Fruit fly (Drosophila melanogaster) whole organism, embryonic: ENCODE results near the gene dls.

Source experiments
- ATbp ChIP-seq: fragments of 200-800 bp; sonication (Bioruptor generic); optimal IDR thresholded peaks from 2 replicates; lab custom pipeline; 2017; ENCODE audit warnings: missing biosample characterization, mild to moderate bottlenecking, missing genetic modification characterization, missing genetic modification reagents
- Adf1 ChIP-seq: fragments of 200-800 bp; sonication (Bioruptor generic); IDR thresholded peaks from 2 replicates; pipeline ENCODE4 v1.3.6; 2022; ENCODE audit warnings: missing biosample characterization, missing genetic modification characterization
- C15 ChIP-seq: fragments of 200-800 bp; sonication (Bioruptor generic); IDR thresholded peaks from 3 replicates; pipeline ENCODE4 v1.3.6; 2022; ENCODE audit warnings: missing biosample characterization, missing genetic modification characterization
- CG10321 ChIP-seq: fragments of 200-800 bp; sonication (Bioruptor generic); IDR thresholded peaks from 2 replicates; pipeline ENCODE4 v1.3.6; 2022; ENCODE audit warnings: missing biosample characterization, missing genetic modification characterization
- CG11696 ChIP-seq: fragments of 200-800 bp; sonication (Bioruptor generic); IDR thresholded peaks from 2 replicates; pipeline ENCODE4 v1.3.6; 2022; ENCODE audit warnings: missing biosample characterization, missing genetic modification characterization
- CG12071 ChIP-seq: fragments of 200-800 bp; sonication (Bioruptor generic); optimal IDR thresholded peaks from 3 replicates; lab custom pipeline; 2018; ENCODE audit warnings: missing biosample characterization, mild to moderate bottlenecking, missing genetic modification characterization
- CG12769 ChIP-seq: fragments of 200-800 bp; sonication (Bioruptor generic); optimal IDR thresholded peaks from 2 replicates; lab custom pipeline; 2019; ENCODE audit warnings: missing biosample characterization, mild to moderate bottlenecking, missing genetic modification characterization, moderate library complexity
- CG2889 ChIP-seq: fragments of 200-800 bp; sonication (Bioruptor generic); IDR thresholded peaks from 3 replicates; pipeline ENCODE4 v1.3.6; 2022; ENCODE audit warnings: missing biosample characterization, missing genetic modification characterization
- CG31224 ChIP-seq: fragments of 200-800 bp; sonication (Bioruptor generic); IDR thresholded peaks from 2 replicates; pipeline ENCODE4 v1.3.6; 2022; ENCODE audit warnings: missing biosample characterization, missing genetic modification characterization
- CG31388 ChIP-seq: fragments of 200-800 bp; sonication (Bioruptor generic); optimal IDR thresholded peaks from 2 replicates; lab custom pipeline; 2016; ENCODE audit warnings: missing biosample characterization, missing genetic modification characterization
- CG34422 ChIP-seq: fragments of 200-800 bp; sonication (Bioruptor generic); IDR thresholded peaks from 3 replicates; pipeline ENCODE4 v1.3.6; 2022; ENCODE audit warnings: missing biosample characterization, missing genetic modification characterization
- CG4404 ChIP-seq: fragments of 200-800 bp; sonication (Bioruptor generic); IDR thresholded peaks from 2 replicates; pipeline ENCODE4 v1.3.6; 2022; ENCODE audit warnings: missing biosample characterization, missing genetic modification characterization
- CG4707 ChIP-seq: fragments of 200-800 bp; sonication (Bioruptor generic); optimal IDR thresholded peaks from 2 replicates; lab custom pipeline; 2018; ENCODE audit warnings: missing biosample characterization, mild to moderate bottlenecking, missing genetic modification characterization, moderate library complexity
- CG5245 ChIP-seq: fragments of 200-800 bp; sonication (Bioruptor generic); optimal IDR thresholded peaks from 3 replicates; lab custom pipeline; 2016; ENCODE audit warnings: missing biosample characterization, missing genetic modification characterization
- CG6854 ChIP-seq: fragments of 200-800 bp; sonication (Bioruptor generic); optimal IDR thresholded peaks from 3 replicates; lab custom pipeline; 2017; ENCODE audit warnings: missing biosample characterization, mild to moderate bottlenecking, missing genetic modification characterization
- CG7839 ChIP-seq: fragments of 200-800 bp; sonication (Bioruptor generic); optimal IDR thresholded peaks from 3 replicates; lab custom pipeline; 2018; ENCODE audit warnings: missing biosample characterization, mild to moderate bottlenecking, missing genetic modification characterization, moderate library complexity
- CG7928 ChIP-seq: fragments of 200-800 bp; sonication (Bioruptor generic); optimal IDR thresholded peaks from 2 replicates; lab custom pipeline; 2017; ENCODE audit warnings: missing biosample characterization, mild to moderate bottlenecking, missing genetic modification characterization
- CG8290 ChIP-seq, 3 experiments: fragments of 200-800 bp; sonication (Bioruptor generic); optimal IDR thresholded peaks; 2 replicates each; lab custom pipeline; 2016 to 2019; ENCODE audit warnings: missing biosample characterization in 3 of 3, missing genetic modification characterization in 3 of 3, mild to moderate bottlenecking in 2 of 3, moderate library complexity in 1 of 3
- CG9215 ChIP-seq: fragments of 200-800 bp; sonication (Bioruptor generic); IDR thresholded peaks from 2 replicates; pipeline ENCODE4 v1.3.6; 2022; ENCODE audit warnings: missing biosample characterization, missing genetic modification characterization
- CrebB ChIP-seq: fragments of 200-800 bp; sonication (Bioruptor generic); optimal IDR thresholded peaks from 3 replicates; lab custom pipeline; 2018; ENCODE audit warnings: missing biosample characterization, mild to moderate bottlenecking, missing genetic modification characterization
- D ChIP-seq, 2 experiments: fragments of 200-800 bp in 1 of 2; fragments of >200 bp in 1 of 2; sonication (Bioruptor generic) in 1 of 2; optimal IDR thresholded peaks; 2 replicates in 1 of 2; 3 replicates in 1 of 2; lab custom pipeline; 2017; ENCODE audit warnings: mild to moderate bottlenecking in 1 of 2, missing biosample characterization in 1 of 2, missing genetic modification characterization in 1 of 2, missing genetic modification reagents in 1 of 2
- Deaf1 ChIP-seq: fragments of 200-800 bp; optimal IDR thresholded peaks from 3 replicates; lab custom pipeline; 2019; ENCODE audit warnings: missing biosample characterization, mild to moderate bottlenecking, missing genetic modification characterization, moderate library complexity
- ERR ChIP-seq: fragments of 200-800 bp; sonication (Bioruptor generic); optimal IDR thresholded peaks from 2 replicates; lab custom pipeline; 2016; ENCODE audit warnings: missing biosample characterization, missing genetic modification characterization
- Eip74EF ChIP-seq, 2 experiments: fragments of 200-800 bp in 1 of 2; fragments of >200 bp in 1 of 2; sonication (Bioruptor generic) in 1 of 2; optimal IDR thresholded peaks; 2 replicates each; lab custom pipeline; 2017 to 2019; ENCODE audit warnings: missing biosample characterization in 2 of 2, missing genetic modification characterization in 2 of 2, mild to moderate bottlenecking in 1 of 2, moderate library complexity in 1 of 2
- Ets97D ChIP-seq: fragments of 200-800 bp; sonication (Bioruptor generic); optimal IDR thresholded peaks from 3 replicates; lab custom pipeline; 2016; ENCODE audit warnings: missing biosample characterization, missing genetic modification characterization
- Hmx ChIP-seq: fragments of 200-800 bp; sonication (Bioruptor generic); optimal IDR thresholded peaks from 2 replicates; lab custom pipeline; 2016; ENCODE audit warnings: missing biosample characterization, missing genetic modification characterization
- Taf1 ChIP-seq: fragments of 200-800 bp; sonication (Bioruptor generic); IDR thresholded peaks from 2 replicates; pipeline ENCODE4 v1.3.6; 2022; ENCODE audit warnings: missing biosample characterization, missing genetic modification characterization
- Trl ChIP-seq, 3 experiments: fragments of >200 bp in 2 of 3; fragments of 200-800 bp in 1 of 3; sonication (Bioruptor generic) in 1 of 3; optimal IDR thresholded peaks; 2 replicates in 1 of 3; 3 replicates in 2 of 3; lab custom pipeline; 2016 to 2017; ENCODE audit warnings: missing biosample characterization in 1 of 3, missing genetic modification characterization in 1 of 3
- ab ChIP-seq: fragments of 200-800 bp; sonication (Bioruptor generic); optimal IDR thresholded peaks from 2 replicates; lab custom pipeline; 2016; ENCODE audit warnings: missing biosample characterization, missing genetic modification characterization
- abd-A ChIP-seq: fragments of 200-800 bp; sonication (Bioruptor generic); optimal IDR thresholded peaks from 3 replicates; lab custom pipeline; 2019; ENCODE audit warnings: missing biosample characterization, mild to moderate bottlenecking, missing genetic modification characterization, moderate library complexity
- az2 ChIP-seq: fragments of 200-800 bp; sonication (Bioruptor generic); optimal IDR thresholded peaks from 3 replicates; lab custom pipeline; 2016; ENCODE audit warnings: missing biosample characterization, missing genetic modification characterization
- bbx ChIP-seq: fragments of 200-800 bp; sonication (Bioruptor generic); IDR thresholded peaks from 2 replicates; pipeline ENCODE4 v1.3.6; 2022; ENCODE audit warnings: missing biosample characterization, missing genetic modification characterization; ENCODE audit not compliant: partially characterized antibody
- bowl ChIP-seq: fragments of 200-800 bp; sonication (Bioruptor generic); IDR thresholded peaks from 2 replicates; pipeline ENCODE4 v1.3.6; 2022; ENCODE audit warnings: missing biosample characterization, missing genetic modification characterization
- ci ChIP-seq: fragments of 200-800 bp; sonication (Bioruptor generic); IDR thresholded peaks from 3 replicates; pipeline ENCODE4 v1.3.6; 2022; ENCODE audit warnings: missing biosample characterization, missing genetic modification characterization
- crol ChIP-seq: fragments of 200-800 bp; sonication (Bioruptor generic); IDR thresholded peaks from 2 replicates; pipeline ENCODE4 v1.3.6; 2022; ENCODE audit warnings: missing biosample characterization, missing genetic modification characterization
- fd3F ChIP-seq: fragments of 200-800 bp; sonication (Bioruptor generic); optimal IDR thresholded peaks from 2 replicates; lab custom pipeline; 2018; ENCODE audit warnings: missing biosample characterization, mild to moderate bottlenecking, missing genetic modification characterization, moderate library complexity
- gt ChIP-seq: fragments of 200-800 bp; sonication (Bioruptor generic); IDR thresholded peaks from 2 replicates; pipeline ENCODE4 v1.3.6; 2022; ENCODE audit warnings: missing biosample characterization, missing genetic modification characterization
- inv ChIP-seq: fragments of 200-800 bp; sonication (Bioruptor generic); IDR thresholded peaks from 2 replicates; pipeline ENCODE4 v1.3.6; 2022; ENCODE audit warnings: missing biosample characterization, missing genetic modification characterization; ENCODE audit not compliant: partially characterized antibody
- pros ChIP-seq: fragments of 200-800 bp; sonication (Bioruptor generic); optimal IDR thresholded peaks from 3 replicates; lab custom pipeline; 2019; ENCODE audit warnings: missing biosample characterization, mild to moderate bottlenecking, missing genetic modification characterization, moderate library complexity
- rib ChIP-seq: fragments of 200-800 bp; sonication (Bioruptor generic); IDR thresholded peaks from 2 replicates; pipeline ENCODE4 v1.3.6; 2022; ENCODE audit warnings: missing biosample characterization, missing genetic modification characterization
- seq ChIP-seq: fragments of 200-800 bp; sonication (Bioruptor generic); IDR thresholded peaks from 2 replicates; pipeline ENCODE4 v1.3.6; 2022; ENCODE audit warnings: missing biosample characterization, missing genetic modification characterization
- sima ChIP-seq: fragments of 200-800 bp; sonication (Bioruptor generic); optimal IDR thresholded peaks from 2 replicates; lab custom pipeline; 2016; ENCODE audit warnings: missing biosample characterization, missing genetic modification characterization
- stc ChIP-seq: fragments of 200-800 bp; sonication (Bioruptor generic); IDR thresholded peaks from 2 replicates; pipeline ENCODE4 v1.3.6; 2022; ENCODE audit warnings: missing biosample characterization, missing genetic modification characterization
- tio ChIP-seq: fragments of 200-800 bp; sonication (Bioruptor generic); optimal IDR thresholded peaks from 2 replicates; lab custom pipeline; 2017; ENCODE audit warnings: missing biosample characterization, missing genetic modification characterization, inconsistent platforms
- trh ChIP-seq: fragments of 200-800 bp; sonication (Bioruptor generic); optimal IDR thresholded peaks from 2 replicates; lab custom pipeline; 2016; ENCODE audit warnings: missing biosample characterization, missing genetic modification characterization
- unc-4 ChIP-seq: fragments of 200-800 bp; sonication (Bioruptor generic); IDR thresholded peaks from 2 replicates; pipeline ENCODE4 v1.3.6; 2022; ENCODE audit warnings: missing biosample characterization, missing genetic modification characterization; ENCODE audit not compliant: partially characterized antibody
- z ChIP-seq: fragments of 200-800 bp; sonication (Bioruptor generic); IDR thresholded peaks from 3 replicates; pipeline ENCODE4 v1.3.6; 2022; ENCODE audit warnings: missing biosample characterization, missing genetic modification characterization

The dls gene

DNA sequence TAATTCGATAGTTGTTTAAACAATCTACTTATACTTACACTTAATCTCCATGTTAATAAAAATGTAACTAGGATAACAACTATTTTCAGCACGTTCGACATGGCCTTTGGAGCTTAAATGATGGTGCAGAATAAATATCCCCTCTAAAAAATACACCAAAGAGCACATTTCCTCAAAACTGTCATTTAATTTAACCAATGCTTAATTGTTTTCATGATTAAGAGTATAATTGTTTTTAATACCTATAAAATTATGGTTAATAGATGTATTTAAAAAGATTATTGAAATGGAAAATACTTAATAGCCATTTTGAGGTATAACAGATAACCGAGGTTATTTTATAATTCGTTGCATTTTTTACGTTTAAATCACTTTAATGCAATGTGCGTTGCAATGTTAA lies 29.8 kb upstream of the dls start, which contains the start of gene CG33795:
Gene CG33795, minus strand, starts transcription at position 101 of the 400 bp plus-strand sequence.
- TF ChIP-seq fd3F (GFP tag; lab: Kevin White, UChicago) (no peak), CG2889 (GFP tag; lab: Robert Waterston, UW) (no peak), CG31224 (GFP tag; lab: Robert Waterston, UW) (no peak), CG4707 (GFP tag; lab: Kevin White, UChicago) (no peak), CG7839 (no peak)

- TF ChIP-seq ab (GFP tag; lab: Kevin White, UChicago) = no peak
- no peak for TF ChIP-seq bowl (GFP tag; lab: Robert Waterston, UW)
- peak in 1 of 2 experiments; percentile 18 for TF ChIP-seq Trl (optimal IDR thresholded peaks at IDR 0.05; lab: Kevin White, UChicago)
- TF ChIP-seq Trl (GFP tag; optimal IDR thresholded peaks at IDR 0.05; lab: Kevin White, UChicago) = no peak
- no peak for TF ChIP-seq Adf1 (GFP tag; lab: Robert Waterston, UW)
- no peak for TF ChIP-seq CrebB (tag; lab: Kevin White, UChicago)
- no peak for TF ChIP-seq CG5245
- 0 out of 3 replicates have a peak, but pooled peaks have one; percentile 22 for TF ChIP-seq ci (GFP tag; lab: Robert Waterston, UW)
- no peak for TF ChIP-seq inv (GFP tag; lab: Robert Waterston, UW)
- TF ChIP-seq CG12769 = no peak
- TF ChIP-seq ATbp (GFP tag; lab: Kevin White, UChicago) = no peak
- TF ChIP-seq Ets97D (GFP tag; lab: Kevin White, UChicago) = no peak
- no peak for TF ChIP-seq bbx (GFP tag; lab: Robert Waterston, UW)
- TF ChIP-seq gt = no peak
- no peak for TF ChIP-seq C15
- 0 out of 2 replicates have a peak, but pooled peaks have one; percentile 35 for TF ChIP-seq seq (GFP tag; lab: Robert Waterston, UW)
- TF ChIP-seq Hmx (GFP tag; lab: Kevin White, UChicago) = no peak
- TF ChIP-seq Eip74EF (GFP tag; optimal IDR thresholded peaks at IDR 0.05; lab: Kevin White, UChicago) = no peak
- TF ChIP-seq CG10321 = no peak
- TF ChIP-seq crol = peak; percentile 85
- no peak for TF ChIP-seq sima (GFP tag; lab: Kevin White, UChicago)
- no peak for TF ChIP-seq rib
- TF ChIP-seq CG31388 (GFP tag; lab: Kevin White, UChicago) = no peak
- no peak for TF ChIP-seq CG9215 (GFP tag; lab: Robert Waterston, UW)
- no peak for TF ChIP-seq D (optimal IDR thresholded peaks at IDR 0.05; lab: Kevin White, UChicago)
- no peak for TF ChIP-seq D (GFP tag; optimal IDR thresholded peaks at IDR 0.05; lab: Kevin White, UChicago)
- no peak for TF ChIP-seq CG6854 (GFP tag; lab: Kevin White, UChicago)
- TF ChIP-seq tio (GFP tag; lab: Kevin White, UChicago) = no peak
- TF ChIP-seq abd-A (tag; lab: Kevin White, UChicago) = peak; percentile 30
- peak; percentile 85 for TF ChIP-seq pros
- TF ChIP-seq ERR (GFP tag; lab: Kevin White, UChicago) = no peak
- TF ChIP-seq stc (GFP tag; lab: Robert Waterston, UW) = no peak
- no peak for TF ChIP-seq CG11696 (GFP tag; lab: Robert Waterston, UW)
- TF ChIP-seq Deaf1 (tag; lab: Kevin White, UChicago) = peak; percentile 14
- no peak for TF ChIP-seq unc-4
- no peak for TF ChIP-seq CG34422 (GFP tag; lab: Robert Waterston, UW)
- TF ChIP-seq trh (GFP tag; lab: Kevin White, UChicago) = no peak
- TF ChIP-seq CG7928 (GFP tag; lab: Kevin White, UChicago) = no peak
- TF ChIP-seq Taf1 (GFP tag; lab: Robert Waterston, UW) = no peak
- no peak for TF ChIP-seq CG4404
- no peak for TF ChIP-seq z (GFP tag; lab: Robert Waterston, UW)
- no peak for TF ChIP-seq CG12071 (GFP tag; lab: Kevin White, UChicago)
- TF ChIP-seq CG8290 (GFP tag; optimal IDR thresholded peaks at IDR 0.05; lab: Kevin White, UChicago) = no peak
- peak in 1 of 2 experiments; percentile 6 for TF ChIP-seq CG8290 (tag; optimal IDR thresholded peaks at IDR 0.05; lab: Kevin White, UChicago)
- no peak for TF ChIP-seq az2 (GFP tag; lab: Kevin White, UChicago)
Observed at dm6 chr3L:16172381-16172780, 28.7 kb upstream of the dls start.
